Fruit fly (Drosophila melanogaster): ENCODE results near the gene Bro.

Gene Bro

DNA sequence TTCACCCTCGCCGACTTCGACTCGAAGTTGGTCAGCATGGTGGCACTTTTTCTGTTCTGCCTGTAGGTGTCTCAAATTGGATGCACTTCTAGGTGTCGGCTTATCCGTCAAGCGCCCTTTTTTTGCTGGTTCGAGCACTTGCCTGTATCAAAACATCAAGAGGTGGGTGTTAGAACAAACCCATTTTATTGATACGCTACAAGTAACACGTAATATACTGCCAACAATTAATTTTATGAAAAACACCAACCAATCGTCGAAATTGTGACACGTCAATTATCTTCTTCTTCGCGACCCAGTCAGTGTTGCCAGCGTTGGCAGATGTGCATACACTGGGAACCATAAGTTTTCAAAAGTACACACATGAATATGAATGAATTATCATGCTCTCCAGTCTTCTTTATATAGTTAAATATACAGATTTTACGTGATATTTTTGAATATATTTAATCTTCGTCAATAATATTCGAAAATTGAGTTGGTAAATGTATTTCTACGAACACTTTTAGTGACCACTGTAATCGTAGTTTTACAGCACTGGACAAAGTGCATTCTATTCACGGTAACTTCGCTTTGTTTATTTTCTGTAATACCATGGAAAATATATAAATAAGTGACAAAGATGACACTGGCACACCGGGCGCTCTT, 2.6 kb upstream of the Bro start, which contains the start of the genes alphaCOP and CG13919:
Gene alphaCOP, minus strand, starts transcription at position 280 of the 648 bp plus-strand sequence.
Gene CG13919, plus strand, starts transcription at position 548 of the 648 bp plus-strand sequence.
- peak; percentile 90 for TF ChIP-seq noc (tag; optimal IDR thresholded peaks at IDR 0.05)

DNA sequence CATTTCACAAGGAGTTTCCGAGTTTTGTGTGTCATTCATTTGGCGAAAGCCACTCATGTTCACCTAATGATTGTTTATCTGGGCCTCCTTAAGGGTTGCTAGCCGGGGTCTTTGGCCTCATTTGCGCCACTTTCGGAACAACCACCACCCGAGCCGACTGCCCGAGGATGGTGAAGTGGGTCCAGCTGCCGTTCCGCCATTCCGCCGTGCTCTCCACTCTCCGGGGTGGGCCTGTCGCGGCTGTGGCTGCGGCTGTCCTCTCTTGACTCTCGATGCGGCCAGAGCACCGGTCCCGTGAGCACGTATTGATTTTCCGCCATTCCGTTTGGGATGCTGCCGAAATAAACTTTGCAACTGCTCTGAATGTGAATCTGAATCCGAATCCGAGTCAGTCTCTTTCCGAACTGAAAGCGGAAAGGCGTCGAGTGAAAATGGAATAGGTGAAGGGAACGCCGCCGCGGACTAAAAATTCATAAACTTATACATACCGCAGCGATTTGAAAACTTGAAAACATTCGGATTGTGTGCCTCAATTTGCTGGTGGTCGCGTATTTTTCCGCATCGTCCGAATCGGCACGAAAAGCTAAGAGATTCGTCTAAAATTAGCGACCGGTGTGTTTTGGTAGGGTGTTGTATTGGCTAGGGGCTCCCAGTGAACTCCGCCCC, 1.2 kb downstream of the Bro start, which contains the start of gene CG13920:
Gene CG13920, plus strand, starts transcription at position 255 of the 666 bp plus-strand sequence.
- no peak for TF ChIP-seq noc (tag; optimal IDR thresholded peaks at IDR 0.05)

DNA sequence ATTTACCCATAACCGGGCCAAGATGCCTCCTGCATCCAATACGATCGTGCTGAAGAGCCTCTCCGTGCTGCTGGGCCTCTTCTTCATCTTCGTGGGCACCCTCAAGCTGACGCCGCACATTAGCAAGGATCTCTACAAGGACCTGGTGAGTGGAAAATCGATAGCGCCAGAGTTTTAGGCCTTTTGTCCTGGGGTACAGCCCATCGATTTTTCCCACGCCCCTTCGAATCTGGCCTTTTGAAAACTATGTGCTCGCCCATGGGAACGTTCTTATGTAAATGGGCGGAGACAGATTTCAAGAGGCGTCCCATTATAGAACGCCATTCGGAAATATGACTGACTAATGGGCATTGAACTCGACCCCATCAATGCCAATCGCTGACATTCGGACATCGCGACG, 1.7 kb downstream of the Bro start:
- no peak for TF ChIP-seq noc (tag; optimal IDR thresholded peaks at IDR 0.05)

DNA sequence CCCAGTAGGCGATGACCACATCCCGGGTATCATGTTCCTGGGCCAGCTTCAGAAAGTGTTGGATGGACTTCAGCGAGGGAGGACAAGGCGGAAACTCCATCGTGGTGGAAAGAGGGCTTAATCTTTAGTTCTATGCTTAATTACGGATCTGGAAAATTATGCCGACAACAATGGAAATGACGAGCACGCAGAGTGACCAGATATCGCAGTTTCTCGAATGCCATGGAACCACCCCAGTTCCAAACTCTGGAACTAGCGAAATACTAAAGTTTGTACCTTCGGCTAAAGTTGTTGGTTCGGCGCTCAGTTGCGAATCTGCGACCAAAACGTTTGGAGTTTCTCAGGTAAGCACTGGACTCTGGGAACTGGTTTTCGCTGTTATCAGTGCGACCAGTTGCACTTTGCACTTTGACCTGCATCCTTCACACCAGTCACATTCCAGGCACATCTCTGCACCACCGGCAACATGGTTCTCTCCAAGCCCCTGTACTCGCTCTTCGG, 5.1 kb downstream of the Bro start, which contains the start of the genes CG7970 and Vta1:
Gene CG7970, plus strand, starts transcription at position 51 of the 501 bp plus-strand sequence.
Gene Vta1, minus strand, starts transcription at position 201 of the 501 bp plus-strand sequence.
- TF ChIP-seq noc (tag; optimal IDR thresholded peaks at IDR 0.05), result no peak

DNA sequence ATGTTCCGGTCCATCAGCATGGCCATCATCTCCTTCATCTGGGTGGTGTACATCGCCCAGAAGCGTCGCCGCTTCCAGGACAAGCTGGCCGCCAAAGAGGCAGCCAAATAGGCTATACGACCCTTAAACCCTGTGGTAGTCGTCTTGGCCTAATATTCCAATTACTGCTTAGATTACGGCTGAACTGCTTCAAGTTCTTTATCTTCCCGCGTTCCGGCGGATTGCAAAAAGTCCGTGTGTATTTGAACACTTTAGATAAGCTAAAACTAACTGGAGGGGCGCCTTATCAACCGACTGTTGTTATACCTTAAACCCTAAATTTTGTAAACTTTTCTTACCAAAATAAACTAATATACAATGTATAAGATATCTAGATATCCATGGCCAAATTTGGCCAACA, 6.1 kb downstream of the Bro start:
- no peak for TF ChIP-seq noc (tag; optimal IDR thresholded peaks at IDR 0.05)

DNA sequence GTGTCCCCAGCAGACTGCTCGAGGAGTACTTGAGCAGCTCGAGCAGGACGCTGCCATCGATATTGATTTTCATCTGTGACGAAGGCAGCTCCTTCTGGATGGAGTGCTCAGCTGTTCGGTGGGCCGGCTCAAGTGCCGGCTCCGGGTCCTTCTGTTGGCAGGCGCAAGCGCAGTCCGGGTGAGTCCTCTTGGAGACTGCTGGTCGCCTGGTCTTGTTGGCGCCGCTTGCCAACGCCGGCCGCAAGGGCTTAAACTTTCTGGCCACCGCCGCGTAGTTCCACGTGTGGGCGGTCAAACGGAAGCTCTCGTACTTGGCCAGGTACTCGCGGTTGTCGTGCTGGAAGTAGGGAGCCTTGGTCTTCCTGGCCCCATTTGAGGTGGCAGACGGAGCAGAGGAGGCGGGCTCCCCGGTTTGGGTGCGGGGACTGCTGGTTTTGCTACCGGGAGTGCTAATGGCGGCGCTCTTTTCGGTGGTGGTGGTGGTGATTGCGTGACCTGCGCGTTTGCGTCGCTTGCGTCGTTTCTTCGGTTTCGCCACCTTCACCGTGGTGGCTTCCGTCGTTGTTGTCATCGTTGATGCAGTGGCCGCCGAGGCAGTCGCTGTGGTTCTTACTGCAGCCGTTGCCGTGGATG, 14.2 kb downstream of the Bro start:
- no peak for TF ChIP-seq noc (tag; optimal IDR thresholded peaks at IDR 0.05)

DNA sequence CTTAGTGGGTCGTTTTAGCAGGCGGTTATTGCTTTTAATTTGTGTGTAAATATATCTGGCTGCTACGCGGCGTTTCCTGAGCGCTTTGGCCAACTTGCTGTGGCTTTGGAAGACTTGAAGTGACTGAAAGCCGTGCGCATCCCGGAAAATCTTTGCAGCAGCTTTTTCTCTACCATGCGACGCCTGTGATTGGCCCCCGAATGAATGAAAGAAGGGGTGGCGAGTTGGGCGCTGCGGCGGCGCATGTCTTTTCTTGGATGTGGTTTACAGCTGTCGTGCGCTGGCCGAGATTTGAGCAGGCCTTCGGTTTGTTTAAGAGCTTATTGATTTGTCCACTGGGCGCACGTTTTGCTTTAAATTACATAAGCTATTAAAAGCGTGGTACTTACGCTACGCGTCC, 15.9 kb downstream of the Bro start:
- TF ChIP-seq noc (tag; optimal IDR thresholded peaks at IDR 0.05), result no peak

DNA sequence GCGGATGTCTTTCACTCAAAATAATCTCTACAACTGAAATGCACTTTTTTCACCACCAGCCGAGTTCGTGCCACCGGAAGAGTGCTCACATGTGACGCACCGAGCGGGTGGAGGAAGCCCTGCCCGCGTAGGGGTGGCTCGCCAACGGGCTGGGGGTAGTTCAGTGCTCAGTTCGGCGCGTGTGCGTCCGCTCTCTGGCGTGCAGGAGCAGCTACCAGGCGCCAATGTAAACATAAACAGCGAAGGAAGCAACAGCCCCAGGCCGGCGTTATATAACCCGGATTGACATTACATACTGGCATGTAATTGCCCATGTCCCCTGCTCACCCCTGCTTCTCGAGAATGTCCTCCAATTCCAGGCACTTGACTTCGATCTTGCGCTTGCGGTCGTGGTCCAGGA, 16.5 kb downstream of the Bro start:
- no peak for TF ChIP-seq noc (tag; optimal IDR thresholded peaks at IDR 0.05)

DNA sequence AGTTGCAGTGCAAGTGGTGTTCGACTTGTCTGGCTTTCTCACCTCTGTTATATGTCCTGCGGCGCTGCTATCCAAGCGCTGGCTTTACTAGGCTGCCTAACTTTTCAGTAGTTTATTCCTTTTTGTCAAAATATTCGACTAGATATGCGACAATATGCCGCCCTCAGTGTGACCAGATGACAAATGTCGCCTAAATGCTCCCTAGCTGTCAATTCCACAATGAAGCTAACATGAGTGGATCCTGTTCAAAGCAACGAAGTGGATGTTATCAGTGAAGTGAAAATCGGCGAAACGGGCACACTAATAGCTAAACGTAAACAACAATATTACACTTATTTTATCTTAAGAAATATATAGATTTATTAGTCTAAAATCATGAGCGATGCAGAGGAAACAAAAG, 17.2 kb downstream of the Bro start, which contains the start of the genes Srrm234 and CG7974:
Gene Srrm234, minus strand, starts transcription at position 189 of the 400 bp plus-strand sequence.
Gene CG7974, plus strand, starts transcription at position 263 of the 400 bp plus-strand sequence.
- TF ChIP-seq noc (tag; optimal IDR thresholded peaks at IDR 0.05), result no peak

DNA sequence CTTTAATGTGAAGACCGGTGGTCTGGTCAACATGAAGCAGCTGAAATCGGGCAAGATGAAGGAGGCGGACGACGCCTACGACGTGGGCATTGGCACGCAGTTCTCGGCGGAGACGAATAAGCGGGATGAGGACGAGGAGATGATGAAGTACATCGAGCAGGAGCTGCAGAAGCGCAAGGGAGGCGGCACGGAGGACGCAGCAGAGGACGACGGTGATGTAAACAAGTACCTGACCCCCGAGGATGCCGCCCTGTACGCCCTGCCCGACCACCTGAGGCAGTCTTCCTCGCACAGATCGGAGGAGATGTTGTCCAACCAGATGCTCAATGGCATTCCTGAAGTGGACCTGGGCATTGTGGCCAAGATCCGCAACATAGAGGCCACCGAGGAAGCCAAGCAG, 17.9 kb downstream of the Bro start:
- TF ChIP-seq noc (tag; optimal IDR thresholded peaks at IDR 0.05), result no peak

DNA sequence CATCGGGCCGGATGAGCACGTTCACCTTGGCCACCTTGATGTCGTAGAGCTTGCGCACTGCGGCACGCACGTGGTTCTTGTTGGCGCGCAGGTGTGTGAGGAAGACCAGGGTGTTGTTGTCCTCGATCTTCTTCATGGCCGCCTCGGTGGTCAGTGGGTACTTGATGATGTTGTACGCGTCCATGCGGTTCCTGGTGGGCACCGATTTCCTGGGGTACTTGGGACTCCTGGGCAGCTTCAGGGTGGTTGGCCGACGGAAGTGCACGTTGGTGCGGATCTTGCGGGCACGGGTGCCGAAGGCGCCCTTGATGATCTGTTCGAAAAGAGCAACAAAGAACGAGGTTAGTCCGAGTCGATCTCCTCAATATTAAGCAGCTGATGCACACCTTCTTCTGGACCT, 19.8 kb downstream of the Bro start:
- TF ChIP-seq noc (tag; optimal IDR thresholded peaks at IDR 0.05), result no peak

DNA sequence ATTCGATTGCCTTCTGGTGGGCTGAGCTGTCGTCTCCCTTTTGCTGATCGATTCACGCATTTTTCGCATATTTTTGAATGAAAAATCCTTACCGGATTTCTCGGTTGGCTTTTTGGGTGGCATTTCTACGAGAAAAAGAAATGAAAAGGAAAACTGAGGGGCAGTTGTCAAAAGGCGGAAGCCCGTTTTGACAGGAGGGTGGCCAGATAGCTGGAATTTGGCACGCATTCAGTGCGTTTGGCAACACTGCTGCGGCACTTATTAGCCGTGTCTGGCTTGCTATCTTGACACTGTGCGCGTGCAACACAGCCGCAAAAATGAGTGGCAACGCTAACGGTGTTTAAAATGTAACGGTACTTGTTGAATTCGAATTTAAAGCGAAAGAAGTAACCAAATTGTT, 20.8 kb downstream of the Bro start, which contains the start of gene RpL23A:
Gene RpL23A, minus strand, starts transcription at position 151 of the 400 bp plus-strand sequence.
- TF ChIP-seq noc (tag; optimal IDR thresholded peaks at IDR 0.05), result peak; percentile 78

DNA sequence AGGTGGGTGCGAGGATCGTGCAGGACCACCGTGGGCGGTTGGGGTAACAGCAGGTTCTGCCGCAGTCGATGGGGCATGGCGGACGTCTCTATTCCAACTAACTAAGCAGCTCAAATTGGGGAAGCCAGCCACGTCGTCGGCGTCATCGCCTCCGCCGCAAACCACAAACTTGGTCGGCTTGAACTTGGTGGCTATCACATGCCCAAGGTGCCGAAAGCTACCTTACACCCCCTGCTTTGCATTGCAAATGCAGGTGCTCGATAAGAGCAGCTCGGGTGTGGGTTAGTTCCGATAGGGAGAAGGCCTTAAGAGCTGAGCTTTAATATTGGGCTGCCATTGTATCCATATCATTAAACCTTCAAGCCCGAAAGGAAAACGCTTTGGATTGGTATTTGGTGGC, 22.3 kb downstream of the Bro start, which contains the start of gene RabX5:
Gene RabX5, minus strand, starts transcription at position 101 of the 400 bp plus-strand sequence.
- no peak for TF ChIP-seq noc (tag; optimal IDR thresholded peaks at IDR 0.05)

DNA sequence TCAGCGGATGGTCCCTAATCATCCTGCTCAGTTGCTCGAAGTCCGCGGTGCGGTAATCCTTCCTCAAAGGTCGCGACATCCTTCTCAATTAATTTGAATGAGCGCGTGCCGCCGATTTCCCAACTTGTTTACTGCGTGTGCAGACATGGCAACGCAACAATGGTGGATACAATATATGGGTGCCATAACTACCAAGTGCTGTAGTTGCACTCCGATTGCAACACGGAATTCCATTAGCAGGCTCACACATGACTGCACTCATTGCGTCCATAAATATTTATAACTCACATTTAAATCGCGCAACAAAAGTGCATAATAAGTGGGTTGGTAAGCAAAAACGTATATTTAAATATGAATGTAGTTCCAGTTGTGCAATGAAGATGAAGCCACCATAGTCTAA, 25.0 kb downstream of the Bro start, which contains the start of gene CG13930:
Gene CG13930, minus strand, starts transcription at position 101 of the 400 bp plus-strand sequence.
- no peak for TF ChIP-seq noc (tag; optimal IDR thresholded peaks at IDR 0.05)

DNA sequence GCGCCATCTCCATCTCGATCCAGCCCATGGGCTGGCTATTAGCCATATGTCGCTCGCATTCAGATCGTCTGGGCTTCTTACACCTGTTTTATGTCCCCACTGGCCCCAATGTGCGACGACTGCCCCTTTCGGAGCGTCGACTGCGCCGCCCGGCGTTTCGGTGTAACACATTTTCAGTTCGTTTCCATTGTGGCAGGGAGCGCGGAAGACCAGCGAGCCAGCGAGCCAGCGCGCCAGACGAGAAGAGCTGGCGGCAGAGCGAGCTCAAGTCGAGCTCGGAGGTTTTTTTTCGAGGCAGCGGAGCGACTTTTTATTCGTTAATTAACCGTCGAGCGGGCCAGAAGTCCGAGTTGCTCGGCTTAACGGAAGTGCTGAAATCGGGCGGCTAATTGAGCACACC, 26.7 kb downstream of the Bro start, which contains the start of gene CG7991:
Gene CG7991, plus strand, starts transcription at position 329 of the 400 bp plus-strand sequence.
- no peak for TF ChIP-seq noc (tag; optimal IDR thresholded peaks at IDR 0.05)

DNA sequence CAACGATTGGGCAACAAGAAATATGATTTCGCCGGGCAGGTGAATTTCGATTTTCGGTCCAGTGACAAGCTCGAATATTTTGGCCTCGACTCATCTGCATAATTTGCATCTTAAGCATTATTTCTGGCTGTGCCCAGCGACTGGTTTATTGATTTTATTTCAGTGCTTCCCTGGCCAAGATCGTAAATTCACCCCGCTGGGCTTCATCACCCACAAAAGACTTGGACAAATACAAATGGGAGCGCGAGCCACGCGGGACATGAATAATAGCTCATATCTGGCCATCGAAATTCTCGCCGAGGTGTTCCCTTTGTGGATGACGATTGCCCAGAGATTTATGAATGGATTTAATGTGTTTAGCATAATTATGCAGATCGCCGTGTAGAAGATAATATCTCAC, 27.6 kb downstream of the Bro start:
- peak; percentile 17 for TF ChIP-seq noc (tag; optimal IDR thresholded peaks at IDR 0.05)

Data from whole organism, larva.